Worm (Caenorhabditis elegans) whole organism, young adult: ENCODE measurements around the gene B0348.2.

Source experiments
- B0035.1 ChIP-seq: sonication (generic microtip); optimal IDR thresholded peaks from 2 replicates; lab custom pipeline; 2016; ENCODE audit warnings: missing genetic modification characterization, mild to moderate bottlenecking, missing compliant biosample characterization, missing genotype, missing genetic modification reagents
- B0336.3 ChIP-seq: fragments of 200-800 bp; sonication (Bioruptor generic); IDR thresholded peaks from 2 replicates; pipeline ENCODE4 v1.3.6; 2022; ENCODE audit warnings: missing genetic modification characterization, missing compliant biosample characterization
- C06A6.2 ChIP-seq: fragments of 200-800 bp; sonication (Bioruptor generic); conservative IDR thresholded peaks from 2 replicates; pipeline ENCODE4 v1.3.6; 2022; ENCODE audit warnings: missing genetic modification characterization, missing compliant biosample characterization
- F23B12.7 ChIP-seq: sonication (generic microtip); optimal IDR thresholded peaks from 2 replicates; lab custom pipeline; 2017; ENCODE audit warnings: missing genetic modification characterization, mild to moderate bottlenecking, missing compliant biosample characterization, antibody characterized with exemption, moderate library complexity; ENCODE audit not compliant: insufficient read depth
- F33H1.4 ChIP-seq: fragments of 200-800 bp; sonication (Bioruptor generic); IDR thresholded peaks from 2 replicates; pipeline ENCODE4 v1.3.6; 2022; ENCODE audit warnings: missing genetic modification reagents, missing genetic modification characterization, missing compliant biosample characterization
- F39B2.1 ChIP-seq: fragments of 200-800 bp; sonication (Bioruptor generic); IDR thresholded peaks from 2 replicates; pipeline ENCODE4 v1.3.6; 2022; ENCODE audit warnings: missing genetic modification reagents, missing genetic modification characterization, missing compliant biosample characterization
- Y53G8AR.9 ChIP-seq: fragments of 200-800 bp; sonication (Bioruptor generic); conservative IDR thresholded peaks from 2 replicates; pipeline ENCODE4 v1.3.6; 2022; ENCODE audit warnings: missing genetic modification reagents, missing genetic modification characterization, missing compliant biosample characterization
- ZK185.1 ChIP-seq: sonication (generic microtip); optimal IDR thresholded peaks from 2 replicates; lab custom pipeline; 2016; ENCODE audit warnings: mild to moderate bottlenecking, missing genetic modification characterization, missing compliant biosample characterization; ENCODE audit not compliant: poor library complexity, severe bottlenecking
- ama-1 ChIP-seq, 3 experiments: fragments of 150-350 bp in 1 of 3; sonication (generic microtip) in 2 of 3; optimal IDR thresholded peaks; 2 replicates each; lab custom pipeline; 2014 to 2018; ENCODE audit warnings: missing biosample characterization in 2 of 3, missing genetic modification characterization in 2 of 3, missing genetic modification reagents in 2 of 3
- aptf-2 ChIP-seq: fragments of 200-800 bp; sonication (Bioruptor generic); conservative IDR thresholded peaks from 2 replicates; pipeline ENCODE4 v1.3.6; 2022; ENCODE audit warnings: missing genetic modification reagents, missing genetic modification characterization, missing compliant biosample characterization
- atf-7 ChIP-seq: sonication (generic microtip); optimal IDR thresholded peaks from 2 replicates; lab custom pipeline; 2017; ENCODE audit warnings: mild to moderate bottlenecking, missing genetic modification characterization, missing compliant biosample characterization
- athp-1 ChIP-seq: sonication (generic microtip); optimal IDR thresholded peaks from 2 replicates; lab custom pipeline; 2017; ENCODE audit warnings: mild to moderate bottlenecking, missing genetic modification characterization, missing compliant biosample characterization
- attf-3 ChIP-seq: fragments of 200-800 bp; sonication (Bioruptor generic); conservative IDR thresholded peaks from 2 replicates; pipeline ENCODE4 v1.3.6; 2022; ENCODE audit warnings: missing genetic modification reagents, missing genetic modification characterization, missing compliant biosample characterization
- attf-6 ChIP-seq: fragments of 200-800 bp; sonication (Bioruptor generic); IDR thresholded peaks from 2 replicates; pipeline ENCODE4 v1.3.6; 2022; ENCODE audit warnings: missing genetic modification reagents, missing genetic modification characterization, missing compliant biosample characterization
- bed-1 ChIP-seq: fragments of 200-800 bp; sonication (Bioruptor generic); IDR thresholded peaks from 2 replicates; pipeline ENCODE4 v1.3.6; 2022; ENCODE audit warnings: missing genetic modification reagents, missing genetic modification characterization, missing compliant biosample characterization
- bed-2 ChIP-seq: fragments of 200-800 bp; sonication (Bioruptor generic); IDR thresholded peaks from 2 replicates; pipeline ENCODE4 v1.3.6; 2022; ENCODE audit warnings: missing genetic modification reagents, missing genetic modification characterization, missing compliant biosample characterization
- cebp-1 ChIP-seq, 2 experiments: fragments of 200-800 bp in 1 of 2; sonication (Bioruptor generic) in 1 of 2; sonication (generic microtip) in 1 of 2; IDR thresholded peaks in 1 of 2; optimal IDR thresholded peaks in 1 of 2; 2 replicates each; pipeline versions ENCODE4 v1.3.6 to Lab custom; 2017 to 2022; ENCODE audit warnings: missing compliant biosample characterization in 2 of 2, missing genetic modification characterization in 2 of 2, mild to moderate bottlenecking in 1 of 2, missing genetic modification reagents in 1 of 2, moderate library complexity in 1 of 2
- cebp-2 ChIP-seq: fragments of 200-800 bp; sonication (Bioruptor generic); IDR thresholded peaks from 2 replicates; pipeline ENCODE4 v1.3.6; 2022; ENCODE audit warnings: missing genetic modification characterization, missing compliant biosample characterization
- ceh-100 ChIP-seq: fragments of 200-800 bp; sonication (Bioruptor generic); IDR thresholded peaks from 2 replicates; pipeline ENCODE4 v1.3.6; 2022; ENCODE audit warnings: missing genetic modification reagents, missing genetic modification characterization, missing compliant biosample characterization
- ceh-79 ChIP-seq: sonication (generic microtip); optimal IDR thresholded peaks from 2 replicates; lab custom pipeline; 2017; ENCODE audit warnings: mild to moderate bottlenecking, missing genetic modification characterization, missing compliant biosample characterization
- chd-7 ChIP-seq: sonication (generic microtip); optimal IDR thresholded peaks from 2 replicates; lab custom pipeline; 2016; ENCODE audit warnings: mild to moderate bottlenecking, missing genetic modification characterization, moderate library complexity, missing compliant biosample characterization
- dpff-1 ChIP-seq: sonication (generic microtip); optimal IDR thresholded peaks from 2 replicates; lab custom pipeline; 2017; ENCODE audit warnings: mild to moderate bottlenecking, missing genetic modification characterization, missing compliant biosample characterization
- efl-1 ChIP-seq: fragments of 150-350 bp; optimal IDR thresholded peaks from 2 replicates; lab custom pipeline; 2014; ENCODE audit warnings: missing biosample characterization, missing genetic modification reagents, missing genetic modification characterization
- ets-4 ChIP-seq: fragments of 200-800 bp; sonication (Bioruptor generic); optimal IDR thresholded peaks from 2 replicates; lab custom pipeline; 2018; ENCODE audit warnings: mild to moderate bottlenecking, missing genetic modification characterization, missing compliant biosample characterization
- him-1 ChIP-seq: sonication (generic microtip); optimal IDR thresholded peaks from 2 replicates; lab custom pipeline; 2016; ENCODE audit warnings: missing genotype, missing genetic modification reagents, missing genetic modification characterization, missing compliant biosample characterization
- hmg-1.2 ChIP-seq: fragments of 200-800 bp; sonication (Bioruptor generic); IDR thresholded peaks from 2 replicates; pipeline ENCODE4 v1.3.6; 2022; ENCODE audit warnings: missing genetic modification reagents, missing genetic modification characterization, missing compliant biosample characterization
- hrde-1 ChIP-seq: sonication (generic microtip); optimal IDR thresholded peaks from 2 replicates; lab custom pipeline; 2016; ENCODE audit warnings: missing genetic modification characterization, mild to moderate bottlenecking, missing compliant biosample characterization, moderate library complexity, missing genotype, missing genetic modification reagents, borderline replicate concordance
- hsf-1 ChIP-seq: fragments of 200-800 bp; sonication (Bioruptor generic); IDR thresholded peaks from 2 replicates; pipeline ENCODE4 v1.3.6; 2022; ENCODE audit warnings: missing genetic modification reagents, missing genetic modification characterization, missing compliant biosample characterization
- lin-26 ChIP-seq: fragments of 200-800 bp; sonication (Bioruptor generic); IDR thresholded peaks from 2 replicates; pipeline ENCODE4 v1.3.6; 2022; ENCODE audit warnings: missing genetic modification reagents, missing genetic modification characterization, missing compliant biosample characterization
- lin-35 ChIP-seq, 3 experiments: fragments of 150-350 bp in 2 of 3; sonication (generic microtip) in 1 of 3; optimal IDR thresholded peaks; 2 replicates each; lab custom pipeline; 2014 to 2018; ENCODE audit warnings: missing biosample characterization in 3 of 3, missing genetic modification characterization in 3 of 3, missing genetic modification reagents in 3 of 3
- lin-40 ChIP-seq: sonication (generic microtip); optimal IDR thresholded peaks from 2 replicates; lab custom pipeline; 2016; ENCODE audit warnings: missing genetic modification characterization, mild to moderate bottlenecking, missing compliant biosample characterization, missing genotype, missing genetic modification reagents
- lsl-1 ChIP-seq: fragments of 200-800 bp; sonication (Bioruptor generic); optimal IDR thresholded peaks from 2 replicates; lab custom pipeline; 2018; ENCODE audit warnings: mild to moderate bottlenecking, missing genetic modification characterization, moderate library complexity, missing compliant biosample characterization
- madf-6 ChIP-seq: fragments of 200-800 bp; sonication (Bioruptor generic); IDR thresholded peaks from 2 replicates; pipeline ENCODE4 v1.3.6; 2022; ENCODE audit warnings: missing genetic modification reagents, missing genetic modification characterization, missing compliant biosample characterization
- mcd-1 ChIP-seq: fragments of 200-800 bp; sonication (Bioruptor generic); IDR thresholded peaks from 2 replicates; pipeline ENCODE4 v1.3.6; 2022; ENCODE audit warnings: missing genetic modification reagents, missing genetic modification characterization, missing compliant biosample characterization
- mel-28 ChIP-seq: sonication (generic microtip); optimal IDR thresholded peaks from 2 replicates; lab custom pipeline; 2016; ENCODE audit warnings: borderline replicate concordance, mild to moderate bottlenecking, missing genetic modification characterization, missing compliant biosample characterization
- mxl-1 ChIP-seq: sonication (generic microtip); optimal IDR thresholded peaks from 2 replicates; lab custom pipeline; 2016; ENCODE audit warnings: missing genetic modification characterization, missing compliant biosample characterization
- nhr-120 ChIP-seq: fragments of 200-800 bp; sonication (Bioruptor generic); IDR thresholded peaks from 2 replicates; pipeline ENCODE4 v1.3.6; 2022; ENCODE audit warnings: missing genetic modification characterization, missing compliant biosample characterization
- nhr-27 ChIP-seq: fragments of 200-800 bp; sonication (Bioruptor generic); optimal IDR thresholded peaks from 2 replicates; lab custom pipeline; 2018; ENCODE audit warnings: mild to moderate bottlenecking, missing genetic modification characterization, moderate library complexity, missing compliant biosample characterization
- pha-4 ChIP-seq: fragments of 150-350 bp; sonication (generic microtip); optimal IDR thresholded peaks from 2 replicates; lab custom pipeline; 2014; ENCODE audit warnings: missing biosample characterization, missing genetic modification reagents, missing genetic modification characterization
- rec-8 ChIP-seq, 2 experiments: sonication (generic microtip); optimal IDR thresholded peaks; 2 replicates each; lab custom pipeline; 2016; ENCODE audit warnings: mild to moderate bottlenecking in 2 of 2, missing genetic modification characterization in 2 of 2, missing genetic modification reagents in 2 of 2, missing genotype in 2 of 2, missing biosample characterization in 1 of 2, missing compliant biosample characterization in 1 of 2, moderate library complexity in 1 of 2
- repo-1 ChIP-seq: sonication (generic microtip); optimal IDR thresholded peaks from 2 replicates; lab custom pipeline; 2017; ENCODE audit warnings: mild to moderate bottlenecking, missing genetic modification characterization, missing compliant biosample characterization
- sdz-38 ChIP-seq: sonication (generic microtip); optimal IDR thresholded peaks from 2 replicates; lab custom pipeline; 2016; ENCODE audit warnings: missing genotype, missing genetic modification characterization, missing compliant biosample characterization
- snpc-1.3 ChIP-seq: sonication (generic microtip); optimal IDR thresholded peaks from 2 replicates; lab custom pipeline; 2017; ENCODE audit warnings: missing genetic modification characterization, mild to moderate bottlenecking, missing compliant biosample characterization, antibody characterized with exemption, moderate library complexity, missing genotype, missing genetic modification reagents; ENCODE audit not compliant: insufficient read depth
- somi-1 ChIP-seq: fragments of 200-800 bp; sonication (Bioruptor generic); optimal IDR thresholded peaks from 2 replicates; lab custom pipeline; 2018; ENCODE audit warnings: mild to moderate bottlenecking, missing genetic modification characterization, missing compliant biosample characterization
- ztf-6 ChIP-seq: fragments of 200-800 bp; sonication (Bioruptor generic); IDR thresholded peaks from 2 replicates; pipeline ENCODE4 v1.3.6; 2022; ENCODE audit warnings: missing genetic modification reagents, missing genetic modification characterization, missing compliant biosample characterization

The B0348.2 gene

DNA sequence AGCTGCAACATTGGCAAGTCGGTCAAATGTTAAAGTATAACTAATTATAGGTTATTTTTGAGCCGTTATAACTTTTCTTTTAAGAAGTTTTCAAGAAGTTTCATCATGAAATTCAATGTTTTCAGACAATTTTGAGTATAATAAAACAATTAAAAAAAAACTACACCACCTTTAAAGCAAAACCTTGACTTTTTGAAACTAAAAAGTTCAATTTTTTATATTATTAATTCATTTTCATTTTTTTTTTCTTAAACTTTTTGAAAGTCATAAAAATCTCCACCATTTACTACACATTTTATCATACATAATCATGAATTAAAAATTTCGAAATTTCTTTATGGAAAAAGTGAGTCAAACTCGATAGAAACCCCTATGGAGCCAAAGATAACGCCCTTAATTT is at the start of gene B0348.2:
Gene B0348.2, plus strand, starts transcription at position 301 of the 400 bp plus-strand sequence.
- TF ChIP-seq F33H1.4 (GFP tag; lab: Robert Waterston, UW): no peak
- no peak for TF ChIP-seq F39B2.1 (GFP tag; lab: Robert Waterston, UW)
- no peak for TF ChIP-seq athp-1 (tag; lab: Kevin White, UChicago)
- no peak for TF ChIP-seq lin-35 (GFP tag; optimal IDR thresholded peaks at IDR 0.05; lab: Kevin White, UChicago)
- TF ChIP-seq C06A6.2: no peak
- no peak for TF ChIP-seq repo-1 (tag; lab: Kevin White, UChicago)
- no peak for TF ChIP-seq bed-1 (GFP tag; lab: Robert Waterston, UW)
- no peak for TF ChIP-seq Y53G8AR.9 (GFP tag; lab: Robert Waterston, UW)
- TF ChIP-seq mel-28 (tag; lab: Kevin White, UChicago): no peak
- TF ChIP-seq sdz-38: no peak
- TF ChIP-seq madf-6 (GFP tag; lab: Robert Waterston, UW): no peak
- no peak for TF ChIP-seq ceh-100 (GFP tag; lab: Robert Waterston, UW)
- no peak for TF ChIP-seq ama-1 (optimal IDR thresholded peaks at IDR 0.05; lab: Kevin White, UChicago)
- no peak for TF ChIP-seq ama-1 (GFP tag; optimal IDR thresholded peaks at IDR 0.05; lab: Kevin White, UChicago)
- TF ChIP-seq lsl-1 (GFP tag; lab: Kevin White, UChicago): no peak
- no peak for TF ChIP-seq nhr-120 (GFP tag; lab: Robert Waterston, UW)
- no peak for TF ChIP-seq ztf-6 (GFP tag; lab: Robert Waterston, UW)

- TF ChIP-seq bed-2 (no peak), efl-1 (GFP tag; lab: Kevin White, UChicago) (no peak), ets-4 (no peak), dpff-1 (tag; lab: Kevin White, UChicago) (no peak), lin-40 (tag; lab: Kevin White, UChicago) (no peak), hrde-1 (tag; lab: Kevin White, UChicago) (no peak), pha-4 (tag; lab: Kevin White, UChicago) (no peak), cebp-2 (no peak), B0035.1 (no peak), attf-6 (GFP tag; lab: Robert Waterston, UW) (no peak), aptf-2 (GFP tag; lab: Robert Waterston, UW) (no peak), nhr-27 (tag; lab: Kevin White, UChicago) (no peak), attf-3 (GFP tag; lab: Robert Waterston, UW) (no peak), F33H1.4 (GFP tag; lab: Robert Waterston, UW) (no peak), hsf-1 (GFP tag; lab: Robert Waterston, UW) (no peak), F39B2.1 (GFP tag; lab: Robert Waterston, UW) (no peak), ZK185.1 (no peak), atf-7 (tag; lab: Kevin White, UChicago) (no peak), sdz-38 (no peak), madf-6 (GFP tag; lab: Robert Waterston, UW) (no peak)
These were observed 43.8 kb upstream of the B0348.2 start, which contains the start of gene idpp-2 for ce11 chrV:1335-1734. Gene idpp-2 (plus strand): TSS chrV:1635.

ce11 chrV:6271-6670 is 38.8 kb upstream of the B0348.2 start:
- peak; percentile 51; the same call in 1 of the 2 replicates for TF ChIP-seq lin-26 (GFP tag; lab: Robert Waterston, UW)
- TF ChIP-seq B0336.3 (GFP tag; lab: Robert Waterston, UW): peak; percentile 81; the same call in 1 of the 2 replicates
- TF ChIP-seq him-1 (tag; lab: Kevin White, UChicago): peak; percentile 67
- peak; percentile 17 for TF ChIP-seq lsl-1 (GFP tag; lab: Kevin White, UChicago)
- TF ChIP-seq hmg-1.2 (GFP tag; lab: Robert Waterston, UW): peak; percentile 24; the same call in 1 of the 2 replicates
- no peak for TF ChIP-seq cebp-1 (GFP tag; IDR thresholded peaks at IDR 0.05; lab: Robert Waterston, UW)
- TF ChIP-seq cebp-1 (tag; optimal IDR thresholded peaks at IDR 0.05; lab: Kevin White, UChicago): peak; percentile 4
- TF ChIP-seq F23B12.7: no peak
- no peak for TF ChIP-seq mxl-1 (tag; lab: Kevin White, UChicago)
- TF ChIP-seq mcd-1 (GFP tag; lab: Robert Waterston, UW): peak; percentile 26; the same call in 1 of the 2 replicates
- no peak for TF ChIP-seq somi-1 (GFP tag; lab: Kevin White, UChicago)
- peak; percentile 66 for TF ChIP-seq snpc-1.3 (tag; lab: Kevin White, UChicago)
- no peak for TF ChIP-seq rec-8 (tag; optimal IDR thresholded peaks at IDR 0.05; lab: Kevin White, UChicago)
- TF ChIP-seq chd-7 (tag; lab: Kevin White, UChicago): no peak
- peak; percentile 63 for TF ChIP-seq ceh-79 (tag; lab: Kevin White, UChicago)
- TF ChIP-seq atf-7 (tag; lab: Kevin White, UChicago): peak; percentile 52
